Worm (Caenorhabditis elegans) whole organism, L4 larva: ENCODE measurements around the gene T28F3.11.

Experiments
- F44E2.7 ChIP-seq: fragments of 200-800 bp; sonication (Bioruptor generic); IDR thresholded peaks from 2 replicates; pipeline ENCODE4 v2.1.2; 2022; ENCODE audit warnings: missing genetic modification characterization, missing compliant biosample characterization
- T20F7.1 ChIP-seq: fragments of 200-800 bp; sonication (Bioruptor generic); optimal IDR thresholded peaks from 2 replicates; lab custom pipeline; 2018; ENCODE audit warnings: mild to moderate bottlenecking, missing genetic modification characterization, missing compliant biosample characterization
- Y105C5A.15 ChIP-seq: fragments of 200-800 bp; sonication (Bioruptor generic); IDR thresholded peaks from 2 replicates; pipeline ENCODE4 v1.3.6; 2022; ENCODE audit warnings: missing genetic modification characterization, missing compliant biosample characterization
- Y48G9A.11 ChIP-seq: fragments of 200-800 bp; sonication (Bioruptor generic); IDR thresholded peaks from 2 replicates; pipeline ENCODE4 v1.3.6; 2022; ENCODE audit warnings: missing genetic modification reagents, missing genetic modification characterization, missing compliant biosample characterization
- Y75B8A.6 ChIP-seq: fragments of 200-800 bp; sonication (Bioruptor generic); IDR thresholded peaks from 2 replicates; pipeline ENCODE4 v1.3.6; 2022; ENCODE audit warnings: missing genetic modification reagents, missing genetic modification characterization, missing compliant biosample characterization
- ZK546.5 ChIP-seq, 2 experiments: sonication (generic microtip); optimal IDR thresholded peaks; 2 replicates each; lab custom pipeline; 2017; ENCODE audit warnings: missing biosample characterization in 2 of 2, missing genetic modification characterization in 2 of 2
- aha-1 ChIP-seq: fragments of 150-350 bp; peaks from one replicate; lab custom pipeline; 2014; ENCODE audit warnings: missing biosample characterization, missing genetic modification characterization
- ama-1 ChIP-seq: fragments of 150-350 bp; optimal IDR thresholded peaks from 2 replicates; lab custom pipeline; 2014; ENCODE audit warnings: inconsistent platforms, mixed read lengths
- cey-2 ChIP-seq: sonication (generic microtip); optimal IDR thresholded peaks from 3 replicates; lab custom pipeline; 2017; ENCODE audit warnings: missing genetic modification characterization, mild to moderate bottlenecking, missing compliant biosample characterization, antibody characterized with exemption, borderline replicate concordance; ENCODE audit not compliant: insufficient read depth
- dmd-6 ChIP-seq: fragments of 200-800 bp; sonication (Bioruptor generic); IDR thresholded peaks from 2 replicates; pipeline ENCODE4 v1.3.6; 2022; ENCODE audit warnings: missing genetic modification reagents, missing genetic modification characterization, missing compliant biosample characterization
- dmd-8 ChIP-seq: fragments of 200-800 bp; sonication (Bioruptor generic); IDR thresholded peaks from 2 replicates; pipeline ENCODE4 v1.3.6; 2022; ENCODE audit warnings: missing genetic modification characterization, missing compliant biosample characterization
- dmd-9 ChIP-seq: fragments of 200-800 bp; sonication (Bioruptor generic); IDR thresholded peaks from 2 replicates; pipeline ENCODE4 v1.3.6; 2022; ENCODE audit warnings: missing genetic modification reagents, missing genetic modification characterization, missing compliant biosample characterization
- dpl-1 ChIP-seq: fragments of 150-350 bp; optimal IDR thresholded peaks from 2 replicates; lab custom pipeline; 2014; ENCODE audit warnings: missing biosample characterization, missing genetic modification reagents, missing genetic modification characterization
- egl-43 ChIP-seq: fragments of 200-800 bp; sonication (Bioruptor generic); IDR thresholded peaks from 2 replicates; pipeline ENCODE4 v1.3.6; 2022; ENCODE audit warnings: missing genetic modification reagents, missing genetic modification characterization, missing compliant biosample characterization
- fkh-10 ChIP-seq: fragments of 150-350 bp; optimal IDR thresholded peaks from 2 replicates; lab custom pipeline; 2014; ENCODE audit warnings: missing biosample characterization, missing genetic modification reagents, missing genetic modification characterization
- gei-8 ChIP-seq: fragments of 200-800 bp; sonication (Bioruptor generic); optimal IDR thresholded peaks from 2 replicates; lab custom pipeline; 2018; ENCODE audit warnings: mild to moderate bottlenecking, missing genetic modification characterization, missing compliant biosample characterization
- hif-1 ChIP-seq, 2 experiments: sonication (generic microtip); optimal IDR thresholded peaks; 2 replicates each; lab custom pipeline; 2016 to 2017; ENCODE audit warnings: missing compliant biosample characterization in 2 of 2, missing genetic modification characterization in 2 of 2, missing genetic modification reagents in 2 of 2, missing genotype in 2 of 2, mild to moderate bottlenecking in 1 of 2
- hlh-11 ChIP-seq: fragments of 200-800 bp; sonication (Bioruptor generic); optimal IDR thresholded peaks from 2 replicates; lab custom pipeline; 2018; ENCODE audit warnings: mild to moderate bottlenecking, missing genetic modification characterization, missing compliant biosample characterization
- hmg-1.1 ChIP-seq: fragments of 200-800 bp; sonication (Bioruptor generic); IDR thresholded peaks from 2 replicates; pipeline ENCODE4 v1.3.6; 2022; ENCODE audit warnings: missing genetic modification reagents, missing genetic modification characterization, missing compliant biosample characterization
- lin-1 ChIP-seq: fragments of 200-800 bp; sonication (Bioruptor generic); IDR thresholded peaks from 2 replicates; pipeline ENCODE4 v1.3.6; 2022; ENCODE audit warnings: missing genetic modification reagents, missing genetic modification characterization, missing compliant biosample characterization
- lin-15B ChIP-seq: fragments of 150-350 bp; sonication (generic microtip); optimal IDR thresholded peaks from 3 replicates; lab custom pipeline; 2014; ENCODE audit warnings: missing biosample characterization, missing genetic modification characterization
- lin-39 ChIP-seq: fragments of 150-350 bp; optimal IDR thresholded peaks from 2 replicates; lab custom pipeline; 2014; ENCODE audit warnings: missing biosample characterization, missing genetic modification reagents, missing genetic modification characterization
- lsy-2 ChIP-seq, 2 experiments: fragments of 150-350 bp in 1 of 2; sonication (generic microtip) in 1 of 2; optimal IDR thresholded peaks; 2 replicates each; lab custom pipeline; 2014 to 2017; ENCODE audit warnings: missing biosample characterization in 2 of 2, missing genetic modification characterization in 2 of 2
- mdt-29 ChIP-seq: fragments of 200-800 bp; sonication (Bioruptor generic); IDR thresholded peaks from 2 replicates; pipeline ENCODE4 v1.3.6; 2022; ENCODE audit warnings: missing genetic modification reagents, missing genetic modification characterization, missing compliant biosample characterization
- mep-1 ChIP-seq: fragments of 150-350 bp; sonication (generic microtip); optimal IDR thresholded peaks from 3 replicates; lab custom pipeline; 2014; ENCODE audit warnings: missing biosample characterization, missing genetic modification characterization
- mes-2 ChIP-seq: sonication (generic microtip); optimal IDR thresholded peaks from 2 replicates; lab custom pipeline; 2016; ENCODE audit warnings: missing genotype, mild to moderate bottlenecking, missing genetic modification characterization, missing compliant biosample characterization; ENCODE audit not compliant: poor library complexity, severe bottlenecking
- nhr-10 ChIP-seq: fragments of 150-350 bp; optimal IDR thresholded peaks from 2 replicates; lab custom pipeline; 2014; ENCODE audit warnings: missing biosample characterization, missing genetic modification characterization
- nhr-102 ChIP-seq: sonication (generic microtip); optimal IDR thresholded peaks from 2 replicates; lab custom pipeline; 2016; ENCODE audit warnings: mild to moderate bottlenecking, missing genetic modification characterization, moderate library complexity, missing compliant biosample characterization
- nhr-237 ChIP-seq: sonication (generic microtip); optimal IDR thresholded peaks from 2 replicates; lab custom pipeline; 2017; ENCODE audit warnings: missing biosample characterization, missing genetic modification characterization
- nhr-48 ChIP-seq: sonication (generic microtip); optimal IDR thresholded peaks from 2 replicates; lab custom pipeline; 2016; ENCODE audit warnings: mild to moderate bottlenecking, missing genetic modification characterization, missing compliant biosample characterization
- nhr-77 ChIP-seq: fragments of 150-350 bp; optimal IDR thresholded peaks from 2 replicates; lab custom pipeline; 2014; ENCODE audit warnings: missing biosample characterization, missing genetic modification characterization
- pqm-1 ChIP-seq: sonication (generic microtip); optimal IDR thresholded peaks from 2 replicates; lab custom pipeline; 2017; ENCODE audit warnings: missing biosample characterization, missing genetic modification characterization
- rbr-2 ChIP-seq: sonication (generic microtip); optimal IDR thresholded peaks from 2 replicates; lab custom pipeline; 2016; ENCODE audit warnings: missing genotype, missing genetic modification characterization, missing compliant biosample characterization
- saeg-2 ChIP-seq: fragments of 200-800 bp; sonication (Bioruptor generic); IDR thresholded peaks from 2 replicates; pipeline ENCODE4 v1.3.6; 2022; ENCODE audit warnings: missing genetic modification reagents, missing genetic modification characterization, missing compliant biosample characterization
- set-16 ChIP-seq: fragments of 200-800 bp; sonication (Bioruptor generic); IDR thresholded peaks from 2 replicates; pipeline ENCODE4 v1.3.6; 2022; ENCODE audit warnings: missing genetic modification reagents, missing genetic modification characterization, missing compliant biosample characterization
- snpc-4 ChIP-seq: fragments of 150-350 bp; optimal IDR thresholded peaks from 2 replicates; lab custom pipeline; 2014; ENCODE audit warnings: missing biosample characterization, missing genetic modification characterization
- unc-62 ChIP-seq, 3 experiments: fragments of 150-350 bp in 1 of 3; sonication (generic microtip); optimal IDR thresholded peaks in 2 of 3; peaks in 1 of 3; 1 replicate in 1 of 3; 2 replicates in 2 of 3; lab custom pipeline; 2014 to 2017; ENCODE audit warnings: missing biosample characterization in 3 of 3, missing genetic modification characterization in 3 of 3, missing genetic modification reagents in 3 of 3, missing genotype in 1 of 3
- zfp-2 ChIP-seq: sonication (generic microtip); optimal IDR thresholded peaks from 2 replicates; lab custom pipeline; 2016; ENCODE audit warnings: mild to moderate bottlenecking, missing genetic modification characterization, missing compliant biosample characterization
- zip-11 ChIP-seq: fragments of 200-800 bp; sonication (Bioruptor generic); IDR thresholded peaks from 2 replicates; pipeline ENCODE4 v1.3.6; 2022; ENCODE audit warnings: missing genetic modification characterization, missing compliant biosample characterization
- ztf-7 ChIP-seq: fragments of 150-350 bp; optimal IDR thresholded peaks from 2 replicates; lab custom pipeline; 2014; ENCODE audit warnings: missing biosample characterization, missing genetic modification characterization

T28F3.11 gene

ce11 chrIV:17263714-17264113 is 27.8 kb downstream of the T28F3.11 start (continued):
- TF ChIP-seq dpl-1 (no peak), mdt-29 (GFP tag; lab: Robert Waterston, UW) (no peak), zip-11 (GFP tag; lab: Robert Waterston, UW) (no peak), nhr-10 (tag; lab: Kevin White, UChicago) (no peak), set-16 (no peak), saeg-2 (GFP tag; lab: Robert Waterston, UW) (no peak), mes-2 (tag; lab: Kevin White, UChicago) (peak; percentile 24), hlh-11 (tag; lab: Kevin White, UChicago) (peak; percentile 92), lin-39 (tag; lab: Kevin White, UChicago) (no peak), ZK546.5 (tag; optimal IDR thresholded peaks at IDR 0.05; lab: Kevin White, UChicago) (no peak), lin-15B (tag; lab: Kevin White, UChicago) (no peak), gei-8 (GFP tag; lab: Kevin White, UChicago) (no peak), ztf-7 (peak; percentile 26), pqm-1 (tag; lab: Kevin White, UChicago) (peak; percentile 95), fkh-10 (GFP tag; lab: Kevin White, UChicago) (no peak), hmg-1.1 (GFP tag; lab: Robert Waterston, UW) (no peak), mep-1 (tag; lab: Kevin White, UChicago) (peak; percentile 45), nhr-77 (tag; lab: Kevin White, UChicago) (peak; percentile 88), lsy-2 (tag; optimal IDR thresholded peaks at IDR 0.05; lab: Kevin White, UChicago) (peak in 1 of 2 experiments; percentile 34), aha-1 (tag; lab: Kevin White, UChicago) (peak; percentile 90), nhr-102 (tag; lab: Kevin White, UChicago) (peak; percentile 27), T20F7.1 (no peak), ama-1 (lab: Kevin White, UChicago) (peak; percentile 84), dmd-8 (no peak), nhr-48 (tag; lab: Kevin White, UChicago) (peak; percentile 75), nhr-237 (tag; lab: Kevin White, UChicago) (no peak), Y105C5A.15 (GFP tag; lab: Robert Waterston, UW) (no peak), lin-1 (GFP tag; lab: Robert Waterston, UW) (peak; percentile 46; the same call in 1 of the 2 replicates), dmd-6 (GFP tag; lab: Robert Waterston, UW) (peak; percentile 91), zfp-2 (tag; lab: Kevin White, UChicago) (no peak)

ce11 chrIV:17262385-17262784 is 29.1 kb downstream of the T28F3.11 start, which contains the start of gene ZK550.6:
Gene ZK550.6, minus strand, starts transcription at chrIV:17262485.
- TF ChIP-seq rbr-2 (tag; lab: Kevin White, UChicago): no peak
- peak; percentile 17 for TF ChIP-seq aha-1 (tag; lab: Kevin White, UChicago)
- TF ChIP-seq unc-62 (GFP tag; optimal IDR thresholded peaks at IDR 0.05 in 1 of 2; lab: Kevin White, UChicago): peak in 1 of 2 experiments; percentile 18
- no peak for TF ChIP-seq unc-62 (tag; optimal IDR thresholded peaks at IDR 0.05; lab: Kevin White, UChicago)
- TF ChIP-seq nhr-102 (tag; lab: Kevin White, UChicago): no peak
- no peak for TF ChIP-seq hmg-1.1 (GFP tag; lab: Robert Waterston, UW)
- TF ChIP-seq, all 104 proteins: peak for 2

ce11 chrIV:17259310-17259709 is 32.2 kb downstream of the T28F3.11 start, which contains the start of gene phyh-1:
Gene phyh-1, minus strand, starts transcription at chrIV:17259410.
- TF ChIP-seq cey-2 (tag; lab: Kevin White, UChicago): no peak
- no peak for TF ChIP-seq egl-43 (GFP tag; lab: Robert Waterston, UW)
- no peak for TF ChIP-seq dmd-9 (GFP tag; lab: Robert Waterston, UW)
- TF ChIP-seq hif-1 (tag; optimal IDR thresholded peaks at IDR 0.05; lab: Kevin White, UChicago): no peak
- no peak for TF ChIP-seq lin-39 (tag; lab: Kevin White, UChicago)
- TF ChIP-seq fkh-10 (GFP tag; lab: Kevin White, UChicago): no peak
- TF ChIP-seq F44E2.7 (GFP tag; lab: Robert Waterston, UW): no peak
- no peak for TF ChIP-seq pqm-1 (tag; lab: Kevin White, UChicago)
- TF ChIP-seq Y48G9A.11 (GFP tag; lab: Robert Waterston, UW): no peak
- no peak for TF ChIP-seq lin-1 (GFP tag; lab: Robert Waterston, UW)
- no peak for TF ChIP-seq ama-1 (lab: Kevin White, UChicago)
- no peak for TF ChIP-seq Y75B8A.6 (GFP tag; lab: Robert Waterston, UW)
- no peak for TF ChIP-seq snpc-4 (tag; lab: Kevin White, UChicago)
